Worm (Caenorhabditis elegans): ENCODE data around the gene aps-2.

aps-2 gene

DNA sequence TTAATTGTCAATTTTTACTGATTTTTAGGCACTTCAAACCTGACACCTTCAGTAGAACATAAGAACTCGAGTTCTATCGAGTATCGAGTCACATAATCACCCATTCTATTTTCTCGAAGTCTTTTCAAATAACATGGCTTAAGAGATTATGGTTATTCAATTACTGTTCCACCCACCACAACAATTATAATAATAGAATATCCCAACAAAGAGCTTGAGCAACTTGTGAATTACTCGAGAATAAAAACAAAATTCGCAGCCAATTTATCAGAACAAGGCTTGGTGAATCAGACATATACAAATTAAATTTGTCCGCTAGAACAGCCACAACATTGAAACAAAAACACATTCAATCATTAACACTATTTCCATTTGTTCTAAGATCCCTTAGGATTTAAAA is 33.8 kb upstream of the aps-2 start:
- TF ChIP-seq lin-14 (GFP tag; optimal IDR thresholded peaks at IDR 0.05) (peak; percentile 29), unc-130 (tag; optimal IDR thresholded peaks at IDR 0.05) (no peak), nhr-84 (tag; optimal IDR thresholded peaks at IDR 0.05) (no peak)

DNA sequence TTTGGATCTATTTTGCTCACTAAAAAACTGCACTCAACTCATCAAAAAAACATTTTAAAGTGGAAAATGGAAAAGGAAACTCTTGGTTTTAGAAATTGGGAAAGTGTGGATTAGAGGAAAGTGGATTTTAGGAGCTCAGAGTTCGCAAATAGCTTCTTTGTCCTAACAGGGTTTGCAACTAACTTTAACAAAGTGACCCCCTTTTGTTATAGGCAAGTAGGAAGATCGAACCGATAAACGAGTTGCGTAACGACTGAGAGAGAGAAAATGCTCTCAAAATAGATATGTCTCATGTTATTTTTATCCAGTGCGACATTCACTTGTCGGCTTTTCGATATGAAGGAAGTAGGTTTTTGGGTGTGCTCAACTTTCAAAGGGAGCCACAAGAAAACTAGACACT is 31.6 kb upstream of the aps-2 start:
- TF ChIP-seq fkh-10 (GFP tag; optimal IDR thresholded peaks at IDR 0.05) = peak; percentile 77
- TF ChIP-seq C04F5.9 (tag; optimal IDR thresholded peaks at IDR 0.05) = no peak
- TF ChIP-seq fos-1 (tag; optimal IDR thresholded peaks at IDR 0.05) = no peak
- no peak for TF ChIP-seq sup-37 (GFP tag; optimal IDR thresholded peaks at IDR 0.05)
- TF ChIP-seq jun-1 (tag; optimal IDR thresholded peaks at IDR 0.05) = no peak
- TF ChIP-seq sptf-1 (tag; optimal IDR thresholded peaks at IDR 0.05) = no peak
- no peak for TF ChIP-seq nhr-84 (tag; optimal IDR thresholded peaks at IDR 0.05)
- TF ChIP-seq nhr-85 (tag) = peak; percentile 22
- no peak for TF ChIP-seq lin-14 (GFP tag; optimal IDR thresholded peaks at IDR 0.05)
- TF ChIP-seq efl-1 (optimal IDR thresholded peaks at IDR 0.05) = no peak
- peak in 1 of 2 experiments; percentile 60 for TF ChIP-seq efl-1 (GFP tag; optimal IDR thresholded peaks at IDR 0.05 in 1 of 2)

DNA sequence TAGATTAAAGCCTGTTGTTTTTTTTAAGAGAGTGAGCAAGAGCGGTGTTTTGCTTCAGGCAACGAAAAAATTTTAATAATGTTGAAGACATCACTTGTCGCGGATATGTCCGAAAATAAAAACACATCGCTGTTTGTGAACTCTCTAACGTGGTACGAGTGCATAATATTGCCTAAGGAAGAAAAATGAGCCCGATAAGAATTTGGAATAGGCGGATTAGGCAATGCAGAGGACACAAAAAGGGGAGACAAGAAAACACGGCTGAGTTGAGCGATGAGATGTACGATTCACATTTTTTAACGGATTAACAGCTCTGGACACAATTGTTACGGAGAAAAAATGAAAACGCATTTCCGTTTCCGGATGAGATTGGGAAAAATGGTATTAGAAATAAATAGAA is 30.7 kb upstream of the aps-2 start:
- TF ChIP-seq lin-15B (tag; optimal IDR thresholded peaks at IDR 0.05) = no peak
- TF ChIP-seq mep-1 (tag; optimal IDR thresholded peaks at IDR 0.05) = no peak
- no peak for TF ChIP-seq tlp-1 (tag; optimal IDR thresholded peaks at IDR 0.05)
- no peak for TF ChIP-seq C04F5.9 (tag; optimal IDR thresholded peaks at IDR 0.05)
- no peak for TF ChIP-seq unc-30 (tag; optimal IDR thresholded peaks at IDR 0.05)
- TF ChIP-seq lin-14 (GFP tag; optimal IDR thresholded peaks at IDR 0.05) = no peak
- no peak for TF ChIP-seq lin-35 (GFP tag; optimal IDR thresholded peaks at IDR 0.05)
- TF ChIP-seq fkh-10 (GFP tag; optimal IDR thresholded peaks at IDR 0.05) = no peak
- no peak for TF ChIP-seq snu-23 (GFP tag; optimal IDR thresholded peaks at IDR 0.05)
- TF ChIP-seq hlh-17 (GFP tag; optimal IDR thresholded peaks at IDR 0.05; ENCODE audit: borderline replicate concordance) = no peak
- TF ChIP-seq nhr-77 (tag; optimal IDR thresholded peaks at IDR 0.05) = no peak
- no peak for TF ChIP-seq hlh-4 (tag; optimal IDR thresholded peaks at IDR 0.05)
- TF ChIP-seq C16A3.4 (tag; optimal IDR thresholded peaks at IDR 0.05) = no peak

DNA sequence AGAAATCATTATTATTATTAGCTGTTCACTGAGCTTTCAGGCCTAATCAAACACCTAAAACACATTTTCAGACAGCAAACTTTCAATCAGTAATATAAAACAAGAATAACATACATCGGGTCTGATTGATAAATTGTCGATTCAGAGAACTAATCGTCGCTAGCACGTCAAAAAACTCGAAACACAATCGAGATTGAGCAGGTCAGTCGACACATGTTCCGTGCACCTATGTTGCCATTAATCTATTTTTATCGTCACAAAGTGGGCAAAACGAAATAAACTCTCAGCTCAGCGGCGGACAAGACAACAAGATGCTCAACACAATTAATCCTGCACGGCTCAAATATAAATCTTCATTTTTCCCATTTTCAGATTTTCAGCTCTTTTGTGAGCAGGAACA is 28.7 kb upstream of the aps-2 start:
- TF ChIP-seq lin-14 (GFP tag; optimal IDR thresholded peaks at IDR 0.05) (peak; percentile 38), dsc-1 (tag; optimal IDR thresholded peaks at IDR 0.05) (peak; percentile 10), efl-3 (GFP tag; optimal IDR thresholded peaks at IDR 0.05) (no peak), egl-13 (tag; optimal IDR thresholded peaks at IDR 0.05) (no peak), lin-39 (tag; optimal IDR thresholded peaks at IDR 0.05) (peak; percentile 3), Y116A8C.19 (tag; optimal IDR thresholded peaks at IDR 0.05; ENCODE audit: borderline replicate concordance) (no peak), nhr-71 (tag; optimal IDR thresholded peaks at IDR 0.05) (peak; percentile 45), nhr-19 (GFP tag; conservative IDR thresholded peaks at IDR 0.05) (peak; percentile 26; the same call in 1 of the 2 replicates), rnt-1 (tag; optimal IDR thresholded peaks at IDR 0.05) (peak; percentile 68)

DNA sequence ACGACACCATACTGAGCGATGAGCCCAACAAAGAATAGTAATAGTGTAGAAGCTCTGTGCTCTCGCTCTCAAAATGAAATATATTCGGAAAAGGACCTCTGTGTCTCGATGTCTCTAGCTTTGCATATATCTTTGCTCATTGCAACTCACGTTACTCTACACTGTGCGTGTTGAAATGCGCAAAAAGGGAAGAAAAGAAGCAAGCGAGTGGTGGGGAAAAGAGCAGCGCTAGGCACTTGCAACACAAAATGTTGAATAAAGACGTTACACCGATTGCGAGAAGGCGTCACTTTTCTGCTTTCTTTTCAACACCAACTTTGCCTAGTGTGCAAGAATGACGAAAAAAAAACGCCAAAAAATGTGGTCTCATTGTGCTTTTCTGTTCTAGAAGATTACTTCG is 23.5 kb upstream of the aps-2 start:
- TF ChIP-seq unc-98 (GFP tag; IDR thresholded peaks at IDR 0.05) (no peak), skn-1 (tag; optimal IDR thresholded peaks at IDR 0.05) (peak; percentile 32), jun-1 (tag; optimal IDR thresholded peaks at IDR 0.05) (no peak), unc-62 (GFP tag; optimal IDR thresholded peaks at IDR 0.05) (no peak), lir-3 (tag; optimal IDR thresholded peaks at IDR 0.05; ENCODE audit: poor library complexity) (no peak), dpl-1 (GFP tag; optimal IDR thresholded peaks at IDR 0.05) (no peak), sox-4 (tag; optimal IDR thresholded peaks at IDR 0.05) (no peak), ceh-8 (GFP tag; optimal IDR thresholded peaks at IDR 0.05) (no peak), C34B4.2 (tag; optimal IDR thresholded peaks at IDR 0.05) (no peak), isw-1 (GFP tag; IDR thresholded peaks at IDR 0.05) (no peak), C04F5.9 (tag; optimal IDR thresholded peaks at IDR 0.05) (no peak), mdl-1 (tag; optimal IDR thresholded peaks at IDR 0.05) (no peak), efl-3 (GFP tag; optimal IDR thresholded peaks at IDR 0.05) (no peak), xbp-1 (tag; optimal IDR thresholded peaks at IDR 0.05) (no peak), aly-2 (tag; optimal IDR thresholded peaks at IDR 0.05) (no peak), aha-1 (tag; optimal IDR thresholded peaks at IDR 0.05) (no peak), snu-23 (GFP tag; optimal IDR thresholded peaks at IDR 0.05) (no peak), nhr-47 (tag; optimal IDR thresholded peaks at IDR 0.05) (no peak), ceh-90 (tag; optimal IDR thresholded peaks at IDR 0.05) (no peak), fkh-10 (GFP tag; optimal IDR thresholded peaks at IDR 0.05) (peak; percentile 10), unc-130 (tag; optimal IDR thresholded peaks at IDR 0.05) (no peak), irx-1 (tag; optimal IDR thresholded peaks at IDR 0.05) (no peak), pqm-1 (tag; optimal IDR thresholded peaks at IDR 0.05) (no peak)

Data from whole organism, L1 larva.